Worm (Caenorhabditis elegans): ENCODE data around the gene Y44A6D.5.

ce11 chrV:20771702-20772101 lies 31.1 kb downstream of the Y44A6D.5 start:
- TF ChIP-seq egl-27 (tag; optimal IDR thresholded peaks at IDR 0.05) = no peak
- no peak for TF ChIP-seq nhr-10 (tag; optimal IDR thresholded peaks at IDR 0.05)
- no peak for TF ChIP-seq unc-39 (tag; optimal IDR thresholded peaks at IDR 0.05)
- TF ChIP-seq snpc-4 (tag; optimal IDR thresholded peaks at IDR 0.05) = no peak
